Fruit fly (Drosophila melanogaster) whole organism, embryonic: Measurements from ENCODE around the gene Srp9.

Experiments used
- ATbp ChIP-seq: fragments of 200-800 bp; sonication (Bioruptor generic); optimal IDR thresholded peaks from 2 replicates; lab custom pipeline; 2017; ENCODE audit warnings: missing biosample characterization, mild to moderate bottlenecking, missing genetic modification characterization, missing genetic modification reagents
- Antp ChIP-seq: fragments of 200-800 bp; sonication (Bioruptor generic); optimal IDR thresholded peaks from 3 replicates; lab custom pipeline; 2016; ENCODE audit warnings: missing biosample characterization, missing genetic modification characterization
- Awh ChIP-seq: fragments of 200-800 bp; sonication (Bioruptor generic); IDR thresholded peaks from 2 replicates; pipeline ENCODE4, ENCODE4 v1.3.6; 2022; ENCODE audit warnings: missing biosample characterization, missing genetic modification characterization
- Bdp1 ChIP-seq: fragments of 200-800 bp; sonication (Bioruptor generic); optimal IDR thresholded peaks from 3 replicates; lab custom pipeline; 2016; ENCODE audit warnings: missing biosample characterization, missing genetic modification characterization
- CG10959 ChIP-seq: fragments of 200-800 bp; sonication (Bioruptor generic); IDR thresholded peaks from 2 replicates; pipeline ENCODE4 v1.3.6; 2022; ENCODE audit warnings: missing biosample characterization, missing genetic modification characterization
- CG12219 ChIP-seq: fragments of 200-800 bp; sonication (Bioruptor generic); optimal IDR thresholded peaks from 3 replicates; lab custom pipeline; 2018; ENCODE audit warnings: missing biosample characterization, mild to moderate bottlenecking, missing genetic modification characterization
- CG12769 ChIP-seq: fragments of 200-800 bp; sonication (Bioruptor generic); optimal IDR thresholded peaks from 2 replicates; lab custom pipeline; 2019; ENCODE audit warnings: missing biosample characterization, mild to moderate bottlenecking, missing genetic modification characterization, moderate library complexity
- CG13123 ChIP-seq: fragments of 200-800 bp; sonication (Bioruptor generic); optimal IDR thresholded peaks from 2 replicates; lab custom pipeline; 2016; ENCODE audit warnings: missing biosample characterization, missing genetic modification characterization
- CG13424 ChIP-seq: fragments of 200-800 bp; sonication (Bioruptor generic); optimal IDR thresholded peaks from 2 replicates; lab custom pipeline; 2019; ENCODE audit warnings: missing biosample characterization, mild to moderate bottlenecking, missing genetic modification characterization, moderate library complexity
- CG14014 ChIP-seq: fragments of 200-800 bp; sonication (Bioruptor generic); IDR thresholded peaks from 2 replicates; pipeline ENCODE4 v1.3.6; 2022; ENCODE audit warnings: missing biosample characterization, missing genetic modification characterization
- CG17568 ChIP-seq: fragments of 200-800 bp; sonication (Bioruptor generic); optimal IDR thresholded peaks from 2 replicates; lab custom pipeline; 2018; ENCODE audit warnings: missing biosample characterization, mild to moderate bottlenecking, missing genetic modification characterization, moderate library complexity
- CG18262 ChIP-seq: fragments of 200-800 bp; optimal IDR thresholded peaks from 3 replicates; lab custom pipeline; 2019; ENCODE audit warnings: missing biosample characterization, mild to moderate bottlenecking, missing genetic modification characterization, moderate library complexity
- CG3163 ChIP-seq: fragments of 200-800 bp; sonication (Bioruptor generic); optimal IDR thresholded peaks from 3 replicates; lab custom pipeline; 2016; ENCODE audit warnings: missing biosample characterization, missing genetic modification characterization
- CG32772 ChIP-seq: fragments of 200-800 bp; sonication (Bioruptor generic); IDR thresholded peaks from 2 replicates; pipeline ENCODE4 v1.3.6; 2022; ENCODE audit warnings: missing biosample characterization, missing genetic modification characterization
- CG3281 ChIP-seq: fragments of 200-800 bp; sonication (Bioruptor generic); optimal IDR thresholded peaks from 3 replicates; lab custom pipeline; 2017; ENCODE audit warnings: missing biosample characterization, mild to moderate bottlenecking, missing genetic modification characterization
- CG4730 ChIP-seq: fragments of 200-800 bp; sonication (Bioruptor generic); IDR thresholded peaks from 2 replicates; pipeline ENCODE4 v1.3.6; 2022; ENCODE audit warnings: missing biosample characterization, missing genetic modification characterization
- CG7556 ChIP-seq: fragments of 200-800 bp; sonication (Bioruptor generic); optimal IDR thresholded peaks from 2 replicates; lab custom pipeline; 2017; ENCODE audit warnings: missing biosample characterization, mild to moderate bottlenecking, missing genetic modification characterization
- Dad ChIP-seq: fragments of 200-800 bp; sonication (Bioruptor generic); optimal IDR thresholded peaks from 3 replicates; lab custom pipeline; 2016; ENCODE audit warnings: missing biosample characterization, missing genetic modification characterization
- Dll ChIP-seq: fragments of 200-800 bp; sonication (Bioruptor generic); IDR thresholded peaks from 4 replicates; pipeline ENCODE4 v1.3.6; 2022; ENCODE audit warnings: missing biosample characterization, missing genetic modification characterization; ENCODE audit not compliant: partially characterized antibody
- Fer3 ChIP-seq: fragments of 200-800 bp; sonication (Bioruptor generic); optimal IDR thresholded peaks from 2 replicates; lab custom pipeline; 2018; ENCODE audit warnings: missing biosample characterization, mild to moderate bottlenecking, missing genetic modification characterization, moderate library complexity
- Hmr ChIP-seq: fragments of 200-800 bp; sonication (Bioruptor generic); optimal IDR thresholded peaks from 3 replicates; lab custom pipeline; 2017; ENCODE audit warnings: mild to moderate bottlenecking, missing biosample characterization, missing genetic modification reagents, missing genetic modification characterization
- Lim3 ChIP-seq: fragments of 200-800 bp; sonication (Bioruptor generic); IDR thresholded peaks from 2 replicates; pipeline ENCODE4 v1.3.6; 2022; ENCODE audit warnings: missing biosample characterization, missing genetic modification characterization
- MBD-R2 ChIP-seq: fragments of 200-800 bp; sonication (Bioruptor generic); IDR thresholded peaks from 2 replicates; pipeline ENCODE4 v1.3.6; 2022; ENCODE audit warnings: missing biosample characterization, missing genetic modification characterization
- NC2β ChIP-seq: fragments of 200-800 bp; sonication (Bioruptor generic); optimal IDR thresholded peaks from 2 replicates; lab custom pipeline; 2016; ENCODE audit warnings: missing biosample characterization, missing genetic modification characterization
- Oaz ChIP-seq: fragments of 200-800 bp; sonication (Bioruptor generic); IDR thresholded peaks from 2 replicates; pipeline ENCODE4 v1.3.6; 2022; ENCODE audit warnings: missing biosample characterization, missing genetic modification characterization
- Opbp ChIP-seq: fragments of 200-800 bp; sonication (Bioruptor generic); IDR thresholded peaks from 3 replicates; pipeline ENCODE4 v1.3.6; 2022; ENCODE audit warnings: missing biosample characterization, missing genetic modification characterization; ENCODE audit not compliant: partially characterized antibody
- Scr ChIP-seq: fragments of 200-800 bp; sonication (Bioruptor generic); IDR thresholded peaks from 2 replicates; pipeline ENCODE4 v1.3.6; 2022; ENCODE audit warnings: missing biosample characterization, missing genetic modification characterization; ENCODE audit not compliant: partially characterized antibody
- Side ChIP-seq: fragments of 200-800 bp; sonication (Bioruptor generic); optimal IDR thresholded peaks from 2 replicates; lab custom pipeline; 2016; ENCODE audit warnings: missing biosample characterization, missing genetic modification characterization
- Sry-δ ChIP-seq: fragments of 200-800 bp; sonication (Bioruptor generic); optimal IDR thresholded peaks from 2 replicates; lab custom pipeline; 2016; ENCODE audit warnings: missing biosample characterization, missing genetic modification characterization
- Trl ChIP-seq, 3 experiments: fragments of >200 bp in 2 of 3; fragments of 200-800 bp in 1 of 3; sonication (Bioruptor generic) in 1 of 3; optimal IDR thresholded peaks; 2 replicates in 1 of 3; 3 replicates in 2 of 3; lab custom pipeline; 2016 to 2017; ENCODE audit warnings: missing biosample characterization in 1 of 3, missing genetic modification characterization in 1 of 3
- Xrp1 ChIP-seq: fragments of 200-800 bp; sonication (Bioruptor generic); IDR thresholded peaks from 2 replicates; pipeline ENCODE4 v1.3.6; 2022; ENCODE audit warnings: missing biosample characterization, missing genetic modification characterization
- abd-A ChIP-seq: fragments of 200-800 bp; sonication (Bioruptor generic); optimal IDR thresholded peaks from 3 replicates; lab custom pipeline; 2019; ENCODE audit warnings: missing biosample characterization, mild to moderate bottlenecking, missing genetic modification characterization, moderate library complexity
- aop ChIP-seq: fragments of 200-800 bp; sonication (Bioruptor generic); IDR thresholded peaks from 2 replicates; pipeline ENCODE4 v1.3.6; 2022; ENCODE audit warnings: missing biosample characterization, missing genetic modification characterization
- ap ChIP-seq: fragments of 200-800 bp; sonication (Bioruptor generic); IDR thresholded peaks from 2 replicates; pipeline ENCODE4 v1.3.6; 2022; ENCODE audit warnings: missing biosample characterization, missing genetic modification characterization
- cad ChIP-seq: fragments of >200 bp; optimal IDR thresholded peaks from 2 replicates; lab custom pipeline; 2017; ENCODE audit warnings: missing biosample characterization, missing genetic modification characterization
- chif ChIP-seq, 2 experiments: fragments of 200-800 bp; sonication (Bioruptor generic); optimal IDR thresholded peaks; 3 replicates each; lab custom pipeline; 2016; ENCODE audit warnings: missing biosample characterization in 2 of 2, missing genetic modification characterization in 2 of 2
- chm ChIP-seq: fragments of 200-800 bp; sonication (Bioruptor generic); IDR thresholded peaks from 2 replicates; pipeline ENCODE4 v1.3.6; 2022; ENCODE audit warnings: missing biosample characterization, missing genetic modification characterization
- grau ChIP-seq: fragments of 200-800 bp; optimal IDR thresholded peaks from 3 replicates; lab custom pipeline; 2019; ENCODE audit warnings: missing biosample characterization, mild to moderate bottlenecking, missing genetic modification characterization, moderate library complexity
- gsb ChIP-seq: fragments of 200-800 bp; sonication (Bioruptor generic); IDR thresholded peaks from 2 replicates; pipeline ENCODE4 v1.3.6; 2022; ENCODE audit warnings: missing biosample characterization, missing genetic modification characterization
- ham ChIP-seq: fragments of 200-800 bp; sonication (Bioruptor generic); IDR thresholded peaks from 2 replicates; pipeline ENCODE4 v1.3.6; 2022; ENCODE audit warnings: missing biosample characterization, missing genetic modification characterization
- hb ChIP-seq: fragments of 200-800 bp; sonication (Bioruptor generic); IDR thresholded peaks from 3 replicates; pipeline ENCODE4 v1.3.6; 2022; ENCODE audit warnings: missing biosample characterization, missing genetic modification characterization; ENCODE audit not compliant: partially characterized antibody
- inv ChIP-seq: fragments of 200-800 bp; sonication (Bioruptor generic); IDR thresholded peaks from 2 replicates; pipeline ENCODE4 v1.3.6; 2022; ENCODE audit warnings: missing biosample characterization, missing genetic modification characterization; ENCODE audit not compliant: partially characterized antibody
- maf-S ChIP-seq: fragments of 200-800 bp; sonication (Bioruptor generic); optimal IDR thresholded peaks from 2 replicates; lab custom pipeline; 2016; ENCODE audit warnings: missing biosample characterization, missing genetic modification characterization
- onecut ChIP-seq: fragments of 200-800 bp; sonication (Bioruptor generic); IDR thresholded peaks from 2 replicates; pipeline ENCODE4 v1.3.6; 2022; ENCODE audit warnings: missing biosample characterization, missing genetic modification characterization
- shn ChIP-seq: fragments of 200-800 bp; sonication (Bioruptor generic); optimal IDR thresholded peaks from 3 replicates; lab custom pipeline; 2016; ENCODE audit warnings: missing biosample characterization, missing genetic modification characterization
- sim ChIP-seq: fragments of 200-800 bp; sonication (Bioruptor generic); IDR thresholded peaks from 2 replicates; pipeline ENCODE4 v1.3.6; 2022; ENCODE audit warnings: missing biosample characterization, missing genetic modification characterization
- sug ChIP-seq: fragments of 200-800 bp; optimal IDR thresholded peaks from 2 replicates; lab custom pipeline; 2019; ENCODE audit warnings: missing biosample characterization, mild to moderate bottlenecking, missing genetic modification characterization, moderate library complexity
- vvl ChIP-seq: fragments of 200-800 bp; sonication (Bioruptor generic); IDR thresholded peaks from 2 replicates; pipeline ENCODE4 v1.3.6; 2022; ENCODE audit warnings: missing biosample characterization, missing genetic modification characterization
- zen ChIP-seq: fragments of 200-800 bp; sonication (Bioruptor generic); optimal IDR thresholded peaks from 3 replicates; lab custom pipeline; 2018; ENCODE audit warnings: missing biosample characterization, mild to moderate bottlenecking, missing genetic modification characterization, moderate library complexity

The Srp9 gene

DNA sequence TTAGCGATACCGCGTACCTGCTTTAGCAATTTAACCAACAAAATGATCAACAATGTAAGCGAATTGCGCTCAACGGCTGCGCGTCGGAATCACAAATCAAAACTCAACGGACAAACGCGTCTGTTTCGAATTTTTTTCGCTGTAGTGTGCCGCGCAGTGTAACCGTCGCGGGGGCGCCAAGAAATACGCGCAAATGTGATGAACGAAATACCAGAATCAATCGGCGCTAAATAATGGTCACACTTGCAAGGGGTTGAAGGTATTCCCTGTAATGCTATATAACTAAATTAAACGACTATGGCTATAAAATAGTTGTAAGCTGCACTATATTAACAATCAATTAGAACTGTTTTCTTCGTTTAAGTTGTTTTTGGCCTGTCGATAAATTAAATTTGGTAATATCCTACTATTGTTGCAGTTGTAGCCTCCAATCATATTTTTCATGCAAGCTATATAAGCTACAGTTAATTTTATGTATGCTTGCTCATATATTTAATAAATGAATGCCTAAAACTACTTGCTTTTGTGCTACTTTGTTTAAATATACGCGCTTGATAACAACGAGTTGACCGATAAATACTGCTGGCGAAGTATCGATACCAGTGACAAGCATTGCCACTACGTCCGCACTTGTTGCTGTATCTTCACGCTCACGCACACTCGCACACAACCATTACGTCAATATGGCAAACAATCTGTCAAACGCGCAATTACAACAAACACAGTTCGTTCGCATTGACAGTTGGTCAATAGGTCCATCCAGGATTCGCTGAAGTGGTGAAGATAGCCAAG lies 24.2 kb upstream of the Srp9 start, which contains the start of the genes pbl and CG8281 (continued):
- TF ChIP-seq Sry-δ (GFP tag; lab: Kevin White, UChicago) (peak; percentile 70), CG12769 (tag; lab: Kevin White, UChicago) (peak; percentile 57), Scr (GFP tag; lab: Robert Waterston, UW) (peak; percentile 73), Trl (optimal IDR thresholded peaks at IDR 0.05; lab: Kevin White, UChicago) (no peak), Trl (GFP tag; optimal IDR thresholded peaks at IDR 0.05; lab: Kevin White, UChicago) (no peak), ap (GFP tag; lab: Robert Waterston, UW) (no peak), Lim3 (GFP tag; lab: Robert Waterston, UW) (no peak), CG13424 (tag; lab: Kevin White, UChicago) (peak; percentile 52), Awh (GFP tag; lab: Robert Waterston, UW) (0 out of 2 replicates have a peak, but pooled peaks have one; percentile 10), Fer3 (tag; lab: Kevin White, UChicago) (peak; percentile 24), onecut (GFP tag; lab: Robert Waterston, UW) (peak; percentile 21; the same call in 1 of the 2 replicates), Xrp1 (GFP tag; lab: Robert Waterston, UW) (peak; percentile 31; the same call in 1 of the 2 replicates), CG4730 (GFP tag; lab: Robert Waterston, UW) (peak; percentile 17; the same call in 1 of the 2 replicates), Hmr (GFP tag; lab: Kevin White, UChicago) (peak; percentile 76), chm (GFP tag; lab: Robert Waterston, UW) (no peak), zen (tag; lab: Kevin White, UChicago) (peak; percentile 5), ham (GFP tag; lab: Robert Waterston, UW) (no peak), ATbp (GFP tag; lab: Kevin White, UChicago) (no peak), Antp (no peak), Oaz (GFP tag; lab: Robert Waterston, UW) (no peak), CG7556 (GFP tag; lab: Kevin White, UChicago) (peak; percentile 33), sug (tag; lab: Kevin White, UChicago) (peak; percentile 44), MBD-R2 (GFP tag; lab: Robert Waterston, UW) (peak; percentile 58), hb (GFP tag; lab: Robert Waterston, UW) (peak; percentile 61; the same call in 2 of the 3 replicates), Dad (GFP tag; lab: Kevin White, UChicago) (peak; percentile 0), CG18262 (tag; lab: Kevin White, UChicago) (peak; percentile 52), Side (GFP tag; lab: Kevin White, UChicago) (no peak), CG12219 (GFP tag; lab: Kevin White, UChicago) (peak; percentile 39), Bdp1 (peak; percentile 8), gsb (GFP tag; lab: Robert Waterston, UW) (no peak), cad (GFP tag; lab: Kevin White, UChicago) (no peak), chif (GFP tag; optimal IDR thresholded peaks at IDR 0.05; lab: Kevin White, UChicago) (peak; percentile 28 to 50), CG32772 (peak; percentile 50; the same call in 1 of the 2 replicates), NC2β (GFP tag; lab: Kevin White, UChicago) (peak; percentile 48), aop (GFP tag; lab: Robert Waterston, UW) (no peak), Dll (GFP tag; lab: Robert Waterston, UW) (peak; percentile 82), abd-A (tag; lab: Kevin White, UChicago) (no peak), Opbp (GFP tag; lab: Robert Waterston, UW) (peak; percentile 72), vvl (GFP tag; lab: Robert Waterston, UW) (peak; percentile 57; the same call in 1 of the 2 replicates), CG14014 (0 out of 2 replicates have a peak, but pooled peaks have one; percentile 40), inv (peak; percentile 73), CG17568 (GFP tag; lab: Kevin White, UChicago) (peak; percentile 46), CG13123 (GFP tag; lab: Kevin White, UChicago) (peak; percentile 35), maf-S (GFP tag; lab: Kevin White, UChicago) (peak; percentile 15), grau (tag; lab: Kevin White, UChicago) (peak; percentile 47), shn (GFP tag; lab: Kevin White, UChicago) (peak; percentile 20), CG10959 (GFP tag; lab: Robert Waterston, UW) (peak; percentile 38; the same call in 1 of the 2 replicates), CG3281 (GFP tag; lab: Kevin White, UChicago) (peak; percentile 52), CG3163 (GFP tag; lab: Kevin White, UChicago) (peak; percentile 30), sim (no peak)
